Fruit fly (Drosophila melanogaster) Kc167 (cell line): ENCODE data around the gene Cln7.

Experiments used
- Myc ChIP-seq: fragments of >200 bp; optimal IDR thresholded peaks from 2 replicates; lab custom pipeline; 2017; ENCODE audit warnings: missing external identifiers
- h ChIP-seq: fragments of >200 bp; optimal IDR thresholded peaks from 3 replicates; lab custom pipeline; 2018; ENCODE audit warnings: missing external identifiers
- ttk ChIP-seq: sonication (Bioruptor generic); optimal IDR thresholded peaks from 2 replicates; lab custom pipeline; 2017; ENCODE audit warnings: missing external identifiers

DNA sequence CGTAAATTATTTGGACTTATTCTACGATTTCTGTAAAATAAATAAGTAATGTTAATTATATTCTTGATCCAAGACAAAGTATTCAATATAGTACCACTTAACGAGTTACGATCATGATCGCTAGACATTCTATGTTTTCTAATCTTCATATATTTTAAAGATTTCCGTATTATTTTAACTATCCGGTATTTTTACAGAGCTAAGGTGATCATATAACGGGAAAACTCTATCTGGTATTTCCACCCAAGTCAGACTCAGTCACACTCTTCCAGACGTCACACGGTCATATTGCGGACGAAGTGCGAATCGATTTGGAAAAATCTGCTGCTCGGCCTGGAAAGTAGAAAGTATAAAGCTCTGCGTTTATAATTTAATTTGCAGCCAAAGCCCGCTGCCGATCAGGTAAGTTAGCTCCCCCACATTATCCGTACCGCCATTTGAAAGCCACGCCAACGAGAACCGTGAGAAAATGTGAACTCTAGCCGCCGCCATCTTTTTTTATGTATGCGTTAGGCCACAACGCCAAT is 5.7 kb downstream of the Cln7 start, which contains the start of the genes lark and eco:
- no peak for TF ChIP-seq ttk (lab: Kevin White, UChicago)
- no peak for TF ChIP-seq Myc
- TF ChIP-seq h (lab: Kevin White, UChicago): no peak
